Worm (Caenorhabditis elegans) whole organism, L3 larva: Measurements from ENCODE around the gene nhr-242.

Experiments
- ZK546.5 ChIP-seq: sonication (generic microtip); optimal IDR thresholded peaks from 2 replicates; lab custom pipeline; 2017; ENCODE audit warnings: missing biosample characterization, missing genetic modification characterization
- aly-2 ChIP-seq: fragments of 150-350 bp; optimal IDR thresholded peaks from 2 replicates; lab custom pipeline; 2014; ENCODE audit warnings: missing biosample characterization, missing genetic modification characterization
- ceh-82 ChIP-seq: fragments of 150-350 bp; optimal IDR thresholded peaks from 2 replicates; lab custom pipeline; 2014; ENCODE audit warnings: missing biosample characterization, missing genetic modification characterization
- elt-3 ChIP-seq, 3 experiments: fragments of 150-350 bp in 1 of 3; sonication (generic microtip) in 2 of 3; optimal IDR thresholded peaks; 2 replicates in 2 of 3; 4 replicates in 1 of 3; lab custom pipeline; 2014 to 2017; ENCODE audit warnings: missing biosample characterization in 3 of 3, missing genetic modification characterization in 3 of 3
- eor-1 ChIP-seq, 2 experiments: fragments of 150-350 bp; optimal IDR thresholded peaks; 2 replicates each; lab custom pipeline; 2014 to 2018; ENCODE audit warnings: missing biosample characterization in 2 of 2, missing genetic modification characterization in 2 of 2
- fkh-10 ChIP-seq: sonication (generic microtip); optimal IDR thresholded peaks from 2 replicates; lab custom pipeline; 2017; ENCODE audit warnings: missing biosample characterization, missing genetic modification reagents, missing genetic modification characterization
- hmg-11 ChIP-seq: sonication (generic microtip); optimal IDR thresholded peaks from 2 replicates; lab custom pipeline; 2016; ENCODE audit warnings: missing genetic modification characterization, missing compliant biosample characterization
- mdl-1 ChIP-seq: fragments of 150-350 bp; optimal IDR thresholded peaks from 2 replicates; lab custom pipeline; 2014; ENCODE audit warnings: missing biosample characterization, missing genetic modification characterization
- nhr-28 ChIP-seq: fragments of 150-350 bp; optimal IDR thresholded peaks from 2 replicates; lab custom pipeline; 2014; ENCODE audit warnings: missing biosample characterization, missing genetic modification characterization
- nhr-67 ChIP-seq: fragments of 150-350 bp; optimal IDR thresholded peaks from 2 replicates; lab custom pipeline; 2014; ENCODE audit warnings: missing biosample characterization, missing genetic modification characterization
- pha-4 ChIP-seq: fragments of 150-350 bp; optimal IDR thresholded peaks from 2 replicates; lab custom pipeline; 2014; ENCODE audit warnings: missing biosample characterization, missing genetic modification reagents, missing genetic modification characterization
- tbx-2 ChIP-seq: sonication (generic microtip); optimal IDR thresholded peaks from 2 replicates; lab custom pipeline; 2016; ENCODE audit warnings: mild to moderate bottlenecking, missing genetic modification characterization, missing compliant biosample characterization
- unc-39 ChIP-seq: sonication (generic microtip); optimal IDR thresholded peaks from 4 replicates; lab custom pipeline; 2017; ENCODE audit warnings: missing biosample characterization, missing genetic modification characterization

DNA sequence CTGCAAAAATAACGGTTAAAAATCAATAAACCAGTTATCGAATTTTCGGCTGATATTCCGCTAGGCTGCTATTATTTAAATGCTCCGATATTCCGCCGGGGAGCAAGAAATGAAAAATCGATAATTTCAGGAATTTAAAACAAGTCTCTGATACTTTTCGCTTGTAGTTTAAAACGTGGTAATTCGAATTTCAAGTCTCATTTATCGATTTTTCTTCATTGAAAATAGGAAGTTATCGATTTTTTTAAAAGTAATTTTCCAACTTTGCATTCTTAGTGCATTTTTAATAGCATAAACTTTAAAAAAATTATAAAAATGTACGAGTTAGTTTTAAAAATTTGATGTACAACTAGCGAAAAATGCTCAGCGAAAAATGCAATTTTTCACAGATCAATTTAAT, 29.1 kb downstream of the nhr-242 start:
- no peak for TF ChIP-seq pha-4 (tag; lab: Kevin White, UChicago)
- TF ChIP-seq fkh-10 = no peak
- no peak for TF ChIP-seq mdl-1 (tag; lab: Kevin White, UChicago)
- no peak for TF ChIP-seq nhr-28
- no peak for TF ChIP-seq nhr-67 (tag; lab: Kevin White, UChicago)
- no peak for TF ChIP-seq ceh-82 (tag; lab: Kevin White, UChicago)
- no peak for TF ChIP-seq ZK546.5 (tag; lab: Kevin White, UChicago)
- no peak for TF ChIP-seq unc-39 (tag; lab: Kevin White, UChicago)
- no peak for TF ChIP-seq aly-2
- TF ChIP-seq eor-1 (tag; optimal IDR thresholded peaks at IDR 0.05; lab: Kevin White, UChicago) = no peak
- TF ChIP-seq elt-3 (tag; optimal IDR thresholded peaks at IDR 0.05; lab: Kevin White, UChicago) = no peak
- no peak for TF ChIP-seq hmg-11
- no peak for TF ChIP-seq tbx-2 (tag; lab: Kevin White, UChicago)
